Worm (Caenorhabditis elegans) whole organism, mixed stage, embryonic: ENCODE data around the gene srh-21.

Experiments
- ces-1 ChIP-seq: fragments of 150-350 bp; optimal IDR thresholded peaks from 2 replicates; lab custom pipeline; 2014; ENCODE audit warnings: missing biosample characterization, missing genetic modification reagents, missing genetic modification characterization
- drap-1 ChIP-seq: fragments of 200-800 bp; sonication (Bioruptor generic); optimal IDR thresholded peaks from 3 replicates; lab custom pipeline; 2018; ENCODE audit warnings: mild to moderate bottlenecking, missing genetic modification characterization, missing compliant biosample characterization
- elt-1 ChIP-seq: sonication (generic microtip); optimal IDR thresholded peaks from 2 replicates; lab custom pipeline; 2017; ENCODE audit warnings: missing genetic modification characterization, mild to moderate bottlenecking, missing compliant biosample characterization, antibody characterized with exemption, moderate library complexity, borderline replicate concordance; ENCODE audit not compliant: insufficient read depth
- ham-2 ChIP-seq: fragments of 200-800 bp; sonication (Bioruptor generic); optimal IDR thresholded peaks from 2 replicates; lab custom pipeline; 2018; ENCODE audit warnings: mild to moderate bottlenecking, missing genetic modification characterization, missing compliant biosample characterization
- lin-32 ChIP-seq: fragments of 200-800 bp; sonication (Bioruptor generic); optimal IDR thresholded peaks from 2 replicates; lab custom pipeline; 2018; ENCODE audit warnings: mild to moderate bottlenecking, missing genetic modification characterization, missing compliant biosample characterization
- mep-1 ChIP-seq: fragments of 150-350 bp; optimal IDR thresholded peaks from 2 replicates; lab custom pipeline; 2017; ENCODE audit warnings: missing biosample characterization, missing genetic modification reagents, missing genetic modification characterization, inconsistent platforms
- nhr-12 ChIP-seq: fragments of 150-350 bp; optimal IDR thresholded peaks from 2 replicates; lab custom pipeline; 2014; ENCODE audit warnings: missing biosample characterization, missing genetic modification characterization
- nhr-237 ChIP-seq: fragments of 150-350 bp; optimal IDR thresholded peaks from 2 replicates; lab custom pipeline; 2014; ENCODE audit warnings: missing biosample characterization, missing genetic modification characterization
- nhr-76 ChIP-seq: sonication (generic microtip); optimal IDR thresholded peaks from 2 replicates; lab custom pipeline; 2017; ENCODE audit warnings: missing biosample characterization, missing genetic modification characterization
- pha-4 ChIP-seq: fragments of 150-350 bp; optimal IDR thresholded peaks from 2 replicates; lab custom pipeline; 2018; ENCODE audit warnings: missing biosample characterization, missing genetic modification reagents, missing genetic modification characterization
- unc-62 ChIP-seq: fragments of 150-350 bp; optimal IDR thresholded peaks from 2 replicates; lab custom pipeline; 2014; ENCODE audit warnings: missing biosample characterization, missing genetic modification reagents, missing genetic modification characterization
- zip-8 ChIP-seq: fragments of 150-350 bp; optimal IDR thresholded peaks from 2 replicates; lab custom pipeline; 2014; ENCODE audit warnings: missing biosample characterization, missing genetic modification characterization

DNA sequence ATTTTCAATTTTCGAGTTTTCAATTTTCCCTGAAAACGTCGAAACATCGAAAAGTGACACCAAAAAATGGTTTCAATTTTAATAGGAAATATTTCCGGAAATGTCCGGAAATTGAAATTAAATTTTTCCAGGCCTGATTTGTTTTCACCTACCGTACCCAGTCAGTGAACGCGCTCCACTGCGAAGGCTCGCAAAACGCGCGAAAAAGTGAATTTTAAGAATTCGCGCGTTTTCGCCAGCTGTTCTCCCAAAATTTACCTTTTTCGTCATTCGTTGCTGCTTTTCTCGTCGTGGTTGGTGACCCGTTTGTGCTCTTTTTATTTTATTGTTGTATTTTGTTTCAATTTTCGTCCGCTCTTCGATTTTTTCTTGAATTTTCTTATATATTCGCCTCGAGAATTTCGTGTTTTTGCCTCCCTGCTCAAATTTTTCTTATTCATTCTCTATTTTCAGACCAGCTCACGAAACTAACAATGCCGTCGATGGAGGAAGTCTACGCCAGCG is 36.4 kb upstream of the srh-21 start, which contains the start of gene T19H12.2:
- no peak for TF ChIP-seq nhr-12 (tag; lab: Kevin White, UChicago)
- TF ChIP-seq lin-32 (GFP tag; lab: Kevin White, UChicago): no peak
- no peak for TF ChIP-seq ces-1 (GFP tag; lab: Kevin White, UChicago)
- no peak for TF ChIP-seq drap-1
- no peak for TF ChIP-seq mep-1
- no peak for TF ChIP-seq ham-2 (GFP tag; lab: Kevin White, UChicago)
- no peak for TF ChIP-seq nhr-237
- TF ChIP-seq elt-1: no peak
- TF ChIP-seq nhr-76 (tag; lab: Kevin White, UChicago): no peak
- no peak for TF ChIP-seq zip-8 (tag; lab: Kevin White, UChicago)
- TF ChIP-seq unc-62 (GFP tag; lab: Kevin White, UChicago): no peak
- TF ChIP-seq pha-4 (tag; lab: Kevin White, UChicago): no peak
